Worm (Caenorhabditis elegans): ENCODE data around the gene exh-1.

exh-1 gene

ce11 chrV:3163143-3163542 lies 6.3 kb downstream of the exh-1 start (continued):
- TF ChIP-seq nhr-48 (tag; optimal IDR thresholded peaks at IDR 0.05), result no peak
- no peak for TF ChIP-seq ama-1 (optimal IDR thresholded peaks at IDR 0.05)
- no peak for TF ChIP-seq nhr-25 (tag; optimal IDR thresholded peaks at IDR 0.05; ENCODE audit: borderline replicate concordance, insufficient read depth)
- TF ChIP-seq daf-8 (GFP tag; IDR thresholded peaks at IDR 0.05), result no peak
- TF ChIP-seq set-16 (GFP tag; IDR thresholded peaks at IDR 0.05), result no peak
- TF ChIP-seq egl-43 (GFP tag; IDR thresholded peaks at IDR 0.05), result peak; percentile 80
- no peak for TF ChIP-seq ztf-11 (tag; optimal IDR thresholded peaks at IDR 0.05)
- TF ChIP-seq spr-3 (GFP tag; optimal IDR thresholded peaks at IDR 0.05), result no peak
- TF ChIP-seq lsy-2 (tag; optimal IDR thresholded peaks at IDR 0.05), result no peak
- TF ChIP-seq zip-11 (GFP tag; IDR thresholded peaks at IDR 0.05), result no peak
- no peak for TF ChIP-seq dpl-1 (GFP tag; optimal IDR thresholded peaks at IDR 0.05)
- TF ChIP-seq spr-1 (tag; optimal IDR thresholded peaks at IDR 0.05), result no peak
- TF ChIP-seq nhr-11 (tag; optimal IDR thresholded peaks at IDR 0.05), result no peak
- TF ChIP-seq ces-1 (GFP tag; optimal IDR thresholded peaks at IDR 0.05), result no peak
- no peak for TF ChIP-seq T26A8.4 (GFP tag; IDR thresholded peaks at IDR 0.05)
- no peak for TF ChIP-seq hlh-30 (tag; optimal IDR thresholded peaks at IDR 0.05; ENCODE audit: insufficient read depth)
- TF ChIP-seq aly-2 (tag; optimal IDR thresholded peaks at IDR 0.05), result no peak
- TF ChIP-seq gei-8 (GFP tag; optimal IDR thresholded peaks at IDR 0.05), result no peak
- TF ChIP-seq fkh-10 (GFP tag; optimal IDR thresholded peaks at IDR 0.05), result no peak
- TF ChIP-seq mxl-3 (GFP tag; optimal IDR thresholded peaks at IDR 0.05), result no peak
- no peak for TF ChIP-seq lin-29 (GFP tag; IDR thresholded peaks at IDR 0.05)
- TF ChIP-seq ceh-32 (tag; optimal IDR thresholded peaks at IDR 0.05; ENCODE audit: poor library complexity), result no peak
- TF ChIP-seq R02D3.7 (tag; optimal IDR thresholded peaks at IDR 0.05), result no peak
- TF ChIP-seq daf-16 (GFP tag; optimal IDR thresholded peaks at IDR 0.05), result no peak
- TF ChIP-seq daf-16 (tag; optimal IDR thresholded peaks at IDR 0.05), result no peak
- no peak for TF ChIP-seq php-3 (GFP tag; IDR thresholded peaks at IDR 0.05)
- peak; percentile 63 for TF ChIP-seq vab-7 (GFP tag; IDR thresholded peaks at IDR 0.05)
- TF ChIP-seq saeg-2 (GFP tag; IDR thresholded peaks at IDR 0.05), result no peak
- no peak for TF ChIP-seq mes-2 (tag; optimal IDR thresholded peaks at IDR 0.05; ENCODE audit: poor library complexity, severe bottlenecking)
- no peak for TF ChIP-seq aha-1 (tag)
- TF ChIP-seq zfp-2 (tag; optimal IDR thresholded peaks at IDR 0.05), result no peak
- TF ChIP-seq lin-38 (GFP tag; IDR thresholded peaks at IDR 0.05), result no peak
- no peak for TF ChIP-seq fos-1 (tag; optimal IDR thresholded peaks at IDR 0.05)
- TF ChIP-seq nhr-77 (tag; optimal IDR thresholded peaks at IDR 0.05), result no peak
- TF ChIP-seq Y105C5A.15 (GFP tag; IDR thresholded peaks at IDR 0.05), result no peak
- no peak for TF ChIP-seq sdz-12 (GFP tag; optimal IDR thresholded peaks at IDR 0.05)
- peak; percentile 71; the same call in 1 of the 2 replicates for TF ChIP-seq F26F4.8 (GFP tag; conservative IDR thresholded peaks at IDR 0.05)
- no peak for TF ChIP-seq lin-13 (GFP tag; optimal IDR thresholded peaks at IDR 0.05)
- no peak for TF ChIP-seq nhr-28 (tag; optimal IDR thresholded peaks at IDR 0.05)
- no peak for TF ChIP-seq hif-1 (tag; optimal IDR thresholded peaks at IDR 0.05)
- TF ChIP-seq hmg-1.1 (GFP tag; IDR thresholded peaks at IDR 0.05), result no peak
- TF ChIP-seq arid-1 (GFP tag; conservative IDR thresholded peaks at IDR 0.05), result peak; percentile 51; the same call in 1 of the 2 replicates
- peak; percentile 28 for TF ChIP-seq unc-130 (GFP tag; optimal IDR thresholded peaks at IDR 0.05)
- peak; percentile 86 for TF ChIP-seq snpc-1.2 (GFP tag; IDR thresholded peaks at IDR 0.05)
- TF ChIP-seq mdl-1 (tag; optimal IDR thresholded peaks at IDR 0.05), result no peak
- no peak for TF ChIP-seq zag-1 (tag; optimal IDR thresholded peaks at IDR 0.05)
- TF ChIP-seq lir-3 (tag; optimal IDR thresholded peaks at IDR 0.05), result no peak
- 0 out of 2 replicates have a peak, but pooled peaks have one; percentile 52 for TF ChIP-seq tra-1 (GFP tag; IDR thresholded peaks at IDR 0.05)
- TF ChIP-seq T20F7.1 (GFP tag; optimal IDR thresholded peaks at IDR 0.05), result no peak
- TF ChIP-seq ZK546.5 (tag; optimal IDR thresholded peaks at IDR 0.05), result no peak
- TF ChIP-seq lin-39 (tag; optimal IDR thresholded peaks at IDR 0.05), result no peak
- no peak for TF ChIP-seq ZK337.2 (GFP tag; IDR thresholded peaks at IDR 0.05)
